Fruit fly (Drosophila melanogaster): ENCODE data around the gene pinta.

pinta gene

dm6 chr3R:22424602-22425190, at the start of gene pinta (continued):
- TF ChIP-seq kni (GFP tag; optimal IDR thresholded peaks at IDR 0.05): no peak
- TF ChIP-seq pho (GFP tag; optimal IDR thresholded peaks at IDR 0.05): no peak
- TF ChIP-seq D19B (GFP tag; optimal IDR thresholded peaks at IDR 0.05): no peak
- peak; percentile 91 for TF ChIP-seq CG12155 (GFP tag; optimal IDR thresholded peaks at IDR 0.05)
- no peak for TF ChIP-seq corto (GFP tag; optimal IDR thresholded peaks at IDR 0.05)
- no peak for TF ChIP-seq shn (GFP tag; optimal IDR thresholded peaks at IDR 0.05)
- TF ChIP-seq sens (GFP tag): no peak
- no peak for TF ChIP-seq eyg (GFP tag; optimal IDR thresholded peaks at IDR 0.05)
- no peak for TF ChIP-seq CG12219 (GFP tag; optimal IDR thresholded peaks at IDR 0.05)
- no peak for TF ChIP-seq Ets65A (GFP tag)
- no peak for TF ChIP-seq Elba2 (GFP tag; optimal IDR thresholded peaks at IDR 0.05)
- no peak for TF ChIP-seq CG18476 (GFP tag; optimal IDR thresholded peaks at IDR 0.05)
- no peak for TF ChIP-seq CG10979 (tag; optimal IDR thresholded peaks at IDR 0.05)
- TF ChIP-seq Pdp1 (GFP tag; optimal IDR thresholded peaks at IDR 0.05): peak in 1 of 2 experiments; percentile 91
- TF ChIP-seq mld (GFP tag; IDR thresholded peaks at IDR 0.05; ENCODE audit: partially characterized antibody): no peak
- no peak for TF ChIP-seq sqz (GFP tag; optimal IDR thresholded peaks at IDR 0.05)
- no peak for TF ChIP-seq NFAT (GFP tag; IDR thresholded peaks at IDR 0.05)
- no peak for TF ChIP-seq lov (optimal IDR thresholded peaks at IDR 0.05)
- no peak for TF ChIP-seq lov (GFP tag; IDR thresholded peaks at IDR 0.05)

dm6 chr3R:22470064-22470463, 45.3 kb upstream of the pinta start:
- TF ChIP-seq CG10543 (GFP tag; optimal IDR thresholded peaks at IDR 0.05) (no peak), so (GFP tag; IDR thresholded peaks at IDR 0.05) (no peak), Fer1 (GFP tag; optimal IDR thresholded peaks at IDR 0.05) (no peak), ewg (GFP tag; optimal IDR thresholded peaks at IDR 0.05) (peak; percentile 89), ci (GFP tag; IDR thresholded peaks at IDR 0.05) (peak; percentile 18; the same call in 1 of the 3 replicates), CG12659 (GFP tag; optimal IDR thresholded peaks at IDR 0.05) (peak; percentile 3), CG1832 (GFP tag; optimal IDR thresholded peaks at IDR 0.05) (peak; percentile 35), CG9727 (GFP tag; optimal IDR thresholded peaks at IDR 0.05) (no peak), Ets97D (GFP tag; optimal IDR thresholded peaks at IDR 0.05) (peak; percentile 19), Opbp (GFP tag; IDR thresholded peaks at IDR 0.05; ENCODE audit: partially characterized antibody) (peak; percentile 66), lab (GFP tag; optimal IDR thresholded peaks at IDR 0.05) (no peak), cg (GFP tag; optimal IDR thresholded peaks at IDR 0.05) (peak; percentile 48), CG6765 (GFP tag; optimal IDR thresholded peaks at IDR 0.05) (peak; percentile 18), sc (optimal IDR thresholded peaks at IDR 0.05) (no peak), sc (GFP tag; optimal IDR thresholded peaks at IDR 0.05) (no peak), Tbp (GFP tag; optimal IDR thresholded peaks at IDR 0.05) (no peak), nau (GFP tag; optimal IDR thresholded peaks at IDR 0.05) (no peak), emc (GFP tag; optimal IDR thresholded peaks at IDR 0.05) (no peak), gce (GFP tag; IDR thresholded peaks at IDR 0.05) (no peak), Med (GFP tag) (peak; percentile 26), Mrtf (GFP tag; IDR thresholded peaks at IDR 0.05) (no peak), CG13287 (GFP tag; IDR thresholded peaks at IDR 0.05; ENCODE audit: partially characterized antibody) (no peak), Trl (optimal IDR thresholded peaks at IDR 0.05) (peak; percentile 39 to 56), Trl (GFP tag; optimal IDR thresholded peaks at IDR 0.05) (no peak), stc (GFP tag; IDR thresholded peaks at IDR 0.05) (no peak), Sin3A (optimal IDR thresholded peaks at IDR 0.05) (no peak), Max (GFP tag; optimal IDR thresholded peaks at IDR 0.05) (no peak), Oaz (GFP tag; IDR thresholded peaks at IDR 0.05) (0 out of 2 replicates have a peak, but pooled peaks have one; percentile 9), Dref (GFP tag; IDR thresholded peaks at IDR 0.05) (0 out of 2 replicates have a peak, but pooled peaks have one; percentile 16)
